Worm (Caenorhabditis elegans) whole organism, late embryonic: Measurements from ENCODE around the gene T26H10.2.

Source experiments
- C38D4.7 ChIP-seq: fragments of 200-800 bp; sonication (Bioruptor generic); optimal IDR thresholded peaks from 2 replicates; lab custom pipeline; 2018; ENCODE audit warnings: mild to moderate bottlenecking, missing genetic modification characterization, moderate library complexity, missing compliant biosample characterization
- F13H6.1 ChIP-seq: sonication (generic microtip); optimal IDR thresholded peaks from 2 replicates; lab custom pipeline; 2016; ENCODE audit warnings: missing genetic modification characterization, missing compliant biosample characterization
- K02D7.2 ChIP-seq: sonication (generic microtip); optimal IDR thresholded peaks from 2 replicates; lab custom pipeline; 2017; ENCODE audit warnings: mild to moderate bottlenecking, missing genetic modification characterization, missing compliant biosample characterization
- K09A11.1 ChIP-seq: sonication (generic microtip); optimal IDR thresholded peaks from 2 replicates; lab custom pipeline; 2017; ENCODE audit warnings: antibody characterized with exemption, mild to moderate bottlenecking, missing genetic modification characterization, missing compliant biosample characterization; ENCODE audit not compliant: insufficient read depth
- Y22D7AL.16 ChIP-seq: sonication (generic microtip); optimal IDR thresholded peaks from 2 replicates; lab custom pipeline; 2016; ENCODE audit warnings: missing genetic modification characterization, missing compliant biosample characterization
- ahr-1 ChIP-seq: sonication (generic microtip); optimal IDR thresholded peaks from 2 replicates; lab custom pipeline; 2016; ENCODE audit warnings: missing genetic modification characterization, missing compliant biosample characterization
- ama-1 ChIP-seq: fragments of 150-350 bp; optimal IDR thresholded peaks from 2 replicates; lab custom pipeline; 2014
- ceh-14 ChIP-seq: sonication (generic microtip); optimal IDR thresholded peaks from 2 replicates; lab custom pipeline; 2016; ENCODE audit warnings: missing genotype, missing genetic modification characterization, missing compliant biosample characterization
- ceh-18 ChIP-seq: sonication (generic microtip); optimal IDR thresholded peaks from 2 replicates; lab custom pipeline; 2016; ENCODE audit warnings: missing genetic modification characterization, missing compliant biosample characterization
- ceh-2 ChIP-seq: sonication (generic microtip); optimal IDR thresholded peaks from 2 replicates; lab custom pipeline; 2016; ENCODE audit warnings: missing genotype, missing genetic modification characterization, missing compliant biosample characterization
- ceh-22 ChIP-seq: sonication (generic microtip); optimal IDR thresholded peaks from 2 replicates; lab custom pipeline; 2017; ENCODE audit warnings: missing biosample characterization, missing genetic modification characterization
- ceh-24 ChIP-seq: sonication (generic microtip); optimal IDR thresholded peaks from 2 replicates; lab custom pipeline; 2016; ENCODE audit warnings: mild to moderate bottlenecking, missing genetic modification characterization, missing compliant biosample characterization
- ceh-30 ChIP-seq: fragments of 150-350 bp; optimal IDR thresholded peaks from 2 replicates; lab custom pipeline; 2014; ENCODE audit warnings: missing biosample characterization, missing genetic modification characterization
- ceh-31 ChIP-seq: sonication (generic microtip); optimal IDR thresholded peaks from 2 replicates; lab custom pipeline; 2016; ENCODE audit warnings: missing genetic modification characterization, missing compliant biosample characterization
- ceh-48 ChIP-seq: sonication (generic microtip); optimal IDR thresholded peaks from 2 replicates; lab custom pipeline; 2016; ENCODE audit warnings: missing genetic modification characterization, inconsistent platforms, missing compliant biosample characterization
- ceh-9 ChIP-seq: sonication (generic microtip); optimal IDR thresholded peaks from 2 replicates; lab custom pipeline; 2016; ENCODE audit warnings: mild to moderate bottlenecking, missing genetic modification characterization, inconsistent platforms, missing compliant biosample characterization
- ets-4 ChIP-seq: sonication (generic microtip); optimal IDR thresholded peaks from 2 replicates; lab custom pipeline; 2016; ENCODE audit warnings: missing genetic modification characterization, missing compliant biosample characterization
- eyg-1 ChIP-seq: sonication (generic microtip); optimal IDR thresholded peaks from 2 replicates; lab custom pipeline; 2016; ENCODE audit warnings: missing genotype, missing genetic modification characterization, missing compliant biosample characterization
- hlh-13 ChIP-seq: fragments of 200-800 bp; sonication (Bioruptor generic); optimal IDR thresholded peaks from 2 replicates; lab custom pipeline; 2018; ENCODE audit warnings: mild to moderate bottlenecking, missing genetic modification characterization, missing compliant biosample characterization
- hlh-6 ChIP-seq: sonication (generic microtip); optimal IDR thresholded peaks from 2 replicates; lab custom pipeline; 2016; ENCODE audit warnings: missing genotype, missing genetic modification characterization, missing compliant biosample characterization
- hlh-8 ChIP-seq: sonication (generic microtip); optimal IDR thresholded peaks from 2 replicates; lab custom pipeline; 2016; ENCODE audit warnings: missing genotype, missing genetic modification characterization, missing compliant biosample characterization
- lim-6 ChIP-seq: sonication (generic microtip); optimal IDR thresholded peaks from 2 replicates; lab custom pipeline; 2016; ENCODE audit warnings: missing genetic modification characterization, missing compliant biosample characterization
- lin-11 ChIP-seq: fragments of 200-800 bp; sonication (Bioruptor generic); optimal IDR thresholded peaks from 2 replicates; lab custom pipeline; 2018; ENCODE audit warnings: mild to moderate bottlenecking, missing genetic modification characterization, missing compliant biosample characterization
- madf-2 ChIP-seq: sonication (generic microtip); optimal IDR thresholded peaks from 2 replicates; lab custom pipeline; 2017; ENCODE audit warnings: missing genetic modification characterization, missing compliant biosample characterization
- npax-4 ChIP-seq: sonication (generic microtip); optimal IDR thresholded peaks from 2 replicates; lab custom pipeline; 2016; ENCODE audit warnings: missing genetic modification characterization, missing compliant biosample characterization
- odd-2 ChIP-seq: sonication (generic microtip); optimal IDR thresholded peaks from 2 replicates; lab custom pipeline; 2017; ENCODE audit warnings: antibody characterized with exemption, mild to moderate bottlenecking, missing genetic modification characterization, missing compliant biosample characterization
- pag-3 ChIP-seq: sonication (generic microtip); optimal IDR thresholded peaks from 2 replicates; lab custom pipeline; 2016; ENCODE audit warnings: missing compliant biosample characterization, missing genetic modification characterization, borderline replicate concordance
- pax-1 ChIP-seq: fragments of 150-350 bp; optimal IDR thresholded peaks from 2 replicates; lab custom pipeline; 2014; ENCODE audit warnings: missing biosample characterization, missing genetic modification characterization
- pha-4 ChIP-seq: fragments of 150-350 bp; optimal IDR thresholded peaks from 2 replicates; lab custom pipeline; 2018; ENCODE audit warnings: missing biosample characterization, missing genetic modification reagents, missing genetic modification characterization
- pqm-1 ChIP-seq: sonication (generic microtip); optimal IDR thresholded peaks from 2 replicates; lab custom pipeline; 2016; ENCODE audit warnings: missing genetic modification characterization, missing compliant biosample characterization
- sox-2 ChIP-seq: fragments of 200-800 bp; sonication (Bioruptor generic); IDR thresholded peaks from 2 replicates; pipeline ENCODE4 v1.3.6; 2022; ENCODE audit warnings: missing genetic modification reagents, missing genetic modification characterization, missing compliant biosample characterization
- tbx-7 ChIP-seq: sonication (generic microtip); optimal IDR thresholded peaks from 2 replicates; lab custom pipeline; 2016; ENCODE audit warnings: missing genotype, missing genetic modification characterization, missing compliant biosample characterization
- ttx-3 ChIP-seq: sonication (generic microtip); optimal IDR thresholded peaks from 2 replicates; lab custom pipeline; 2016; ENCODE audit warnings: missing genetic modification reagents, missing genetic modification characterization, missing compliant biosample characterization
- unc-86 ChIP-seq: sonication (generic microtip); optimal IDR thresholded peaks from 2 replicates; lab custom pipeline; 2016; ENCODE audit warnings: missing genetic modification characterization, missing compliant biosample characterization
- zip-5 ChIP-seq: sonication (generic microtip); optimal IDR thresholded peaks from 2 replicates; lab custom pipeline; 2016; ENCODE audit warnings: missing genetic modification characterization, missing compliant biosample characterization

The T26H10.2 gene

DNA sequence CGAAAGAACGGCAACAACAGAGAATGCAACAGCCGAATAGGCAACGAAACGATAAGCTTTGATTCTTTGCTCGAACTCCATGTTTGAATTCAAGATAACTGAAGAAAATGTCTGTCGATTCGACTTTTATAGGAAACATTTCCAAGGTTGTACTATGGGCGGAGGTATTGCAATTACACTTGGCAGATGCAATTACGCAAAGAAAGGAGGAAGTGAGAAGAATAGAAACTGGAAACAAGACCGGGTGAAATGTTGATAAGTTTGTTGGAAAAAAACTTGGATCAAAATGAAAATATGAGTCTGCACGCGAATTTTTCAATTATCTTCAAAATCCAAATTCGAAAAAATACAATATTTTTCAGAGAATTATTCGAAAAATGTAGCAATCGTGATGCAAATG lies 34.7 kb downstream of the T26H10.2 start, which contains the start of gene col-155 (continued):
- TF ChIP-seq ceh-24 (tag; lab: Kevin White, UChicago) (no peak), K09A11.1 (tag; lab: Kevin White, UChicago) (no peak)

DNA sequence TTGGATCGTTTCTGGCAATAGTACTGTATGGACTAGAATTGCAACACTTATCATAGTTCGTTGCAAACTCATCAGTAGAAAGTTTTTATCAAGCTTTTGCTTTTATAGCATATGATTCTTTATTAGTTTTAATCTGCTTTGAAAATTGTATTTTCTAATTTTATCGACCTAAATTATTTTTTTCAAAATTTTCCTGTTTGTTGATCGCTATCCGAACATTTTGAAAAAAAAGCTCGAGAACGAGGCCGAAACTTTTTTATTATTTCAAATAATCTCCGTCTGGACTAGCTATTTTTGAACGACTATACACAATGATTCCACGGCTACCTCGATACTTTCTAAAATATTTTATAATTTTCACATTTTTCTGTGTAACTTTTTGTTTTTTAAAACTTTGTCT lies 38.0 kb downstream of the T26H10.2 start, which contains the start of gene F55C10.4:
F55C10.4 (plus strand) TSS at position 301 of the 400 bp plus-strand sequence.
- TF ChIP-seq pag-3 (tag; lab: Kevin White, UChicago) = no peak
- TF ChIP-seq pqm-1 = no peak
- TF ChIP-seq ama-1 (lab: Kevin White, UChicago) = no peak
- TF ChIP-seq pax-1 (tag; lab: Kevin White, UChicago) = no peak
- no peak for TF ChIP-seq madf-2 (tag; lab: Kevin White, UChicago)
- TF ChIP-seq hlh-8 (tag; lab: Kevin White, UChicago) = no peak
- TF ChIP-seq ets-4 (tag; lab: Kevin White, UChicago) = no peak

DNA sequence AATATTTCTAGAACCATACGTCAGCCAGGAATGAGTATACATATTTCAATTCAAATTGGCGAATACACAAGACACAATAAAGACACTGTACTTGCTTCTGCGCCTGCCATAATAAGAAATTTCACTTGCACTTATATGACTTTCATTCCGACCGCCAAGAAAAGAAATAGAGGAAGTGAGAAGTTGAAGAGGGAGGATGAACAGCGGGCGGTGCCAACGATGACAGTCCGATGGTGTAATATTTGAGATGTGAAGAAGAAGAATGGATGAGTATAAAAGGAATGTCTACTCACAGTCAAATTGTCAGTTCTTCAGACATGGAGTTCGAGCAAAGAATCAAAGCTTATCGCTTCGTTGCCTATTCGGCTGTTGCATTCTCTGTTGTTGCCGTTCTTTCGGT lies 39.4 kb downstream of the T26H10.2 start, which contains the start of gene col-154:
col-154 (plus strand) TSS at position 301 of the 400 bp plus-strand sequence.
- TF ChIP-seq hlh-6 (tag; lab: Kevin White, UChicago) (no peak), odd-2 (tag; lab: Kevin White, UChicago) (no peak), ahr-1 (tag; lab: Kevin White, UChicago) (no peak), hlh-13 (GFP tag; lab: Kevin White, UChicago) (no peak), npax-4 (tag; lab: Kevin White, UChicago) (no peak), ceh-9 (no peak), pag-3 (tag; lab: Kevin White, UChicago) (no peak), Y22D7AL.16 (tag; lab: Kevin White, UChicago) (no peak), ceh-30 (tag; lab: Kevin White, UChicago) (no peak), lim-6 (tag; lab: Kevin White, UChicago) (no peak), unc-86 (tag; lab: Kevin White, UChicago) (no peak), ceh-18 (tag; lab: Kevin White, UChicago) (no peak), eyg-1 (tag; lab: Kevin White, UChicago) (no peak), K02D7.2 (tag; lab: Kevin White, UChicago) (no peak), ceh-24 (tag; lab: Kevin White, UChicago) (no peak)

DNA sequence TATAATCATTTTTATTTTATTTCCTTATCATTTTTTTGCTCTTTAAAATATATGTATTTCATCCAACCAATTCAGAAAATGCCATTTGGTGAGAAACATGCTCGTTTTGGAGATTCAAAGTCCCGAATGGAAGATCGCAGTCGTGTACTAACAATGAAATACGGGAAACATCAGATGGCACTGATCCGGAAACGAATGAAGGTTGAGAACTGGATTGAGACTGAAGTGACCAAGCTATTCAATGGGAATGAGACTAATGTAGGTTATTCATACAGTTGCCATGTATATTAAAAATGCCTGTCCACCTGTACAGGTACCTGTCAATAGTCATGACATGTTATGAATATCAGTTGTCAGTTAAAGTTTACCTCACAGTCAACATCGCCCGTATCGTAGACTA lies 41.4 kb downstream of the T26H10.2 start, which contains the start of gene F55C10.5:
F55C10.5 (plus strand) TSS at position 74 of the 400 bp plus-strand sequence.
- TF ChIP-seq ceh-48 (tag; lab: Kevin White, UChicago) (no peak), ets-4 (tag; lab: Kevin White, UChicago) (no peak), ceh-22 (no peak), sox-2 (no peak), F13H6.1 (tag; lab: Kevin White, UChicago) (no peak), ahr-1 (tag; lab: Kevin White, UChicago) (no peak), lin-11 (tag; lab: Kevin White, UChicago) (no peak), tbx-7 (no peak), hlh-13 (GFP tag; lab: Kevin White, UChicago) (no peak), ceh-14 (tag; lab: Kevin White, UChicago) (no peak), ceh-2 (tag; lab: Kevin White, UChicago) (no peak)
- TF ChIP-seq, all 69 proteins: peak for 0

DNA sequence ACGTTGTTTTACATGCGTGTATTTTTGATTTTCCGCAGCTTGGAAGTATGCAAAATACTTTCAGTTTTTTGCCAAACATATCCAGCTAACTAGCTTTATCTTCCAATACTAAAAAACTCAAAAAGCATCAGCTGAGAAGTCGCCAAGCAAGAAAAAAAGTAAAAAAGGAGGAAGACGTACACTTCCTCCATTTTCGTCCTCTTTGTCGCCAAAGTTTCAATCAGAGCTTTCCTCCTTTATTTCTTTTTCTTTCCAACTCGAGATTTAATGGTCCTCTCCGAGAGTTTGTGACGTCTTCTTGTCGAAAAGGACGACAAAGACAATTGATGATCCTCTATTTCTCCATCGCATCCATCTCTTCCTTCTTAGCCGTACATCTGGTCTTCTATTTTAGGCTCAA lies 43.9 kb downstream of the T26H10.2 start:
- TF ChIP-seq ttx-3 (tag; lab: Kevin White, UChicago) = no peak
- TF ChIP-seq zip-5 (tag; lab: Kevin White, UChicago) = no peak
- TF ChIP-seq F13H6.1 (tag; lab: Kevin White, UChicago) = no peak
- no peak for TF ChIP-seq ceh-18 (tag; lab: Kevin White, UChicago)
- no peak for TF ChIP-seq odd-2 (tag; lab: Kevin White, UChicago)
- no peak for TF ChIP-seq tbx-7
- no peak for TF ChIP-seq ets-4 (tag; lab: Kevin White, UChicago)
- TF ChIP-seq pha-4 (tag; lab: Kevin White, UChicago) = no peak
- no peak for TF ChIP-seq ceh-31 (tag; lab: Kevin White, UChicago)
- TF ChIP-seq C38D4.7 (GFP tag; lab: Kevin White, UChicago) = no peak
